Worm (Caenorhabditis elegans): ENCODE measurements around the gene F13B12.6.
A peak's percentile ranks its signal among the peaks of the same experiment; 100 is the strongest.

F13B12.6 gene

DNA sequence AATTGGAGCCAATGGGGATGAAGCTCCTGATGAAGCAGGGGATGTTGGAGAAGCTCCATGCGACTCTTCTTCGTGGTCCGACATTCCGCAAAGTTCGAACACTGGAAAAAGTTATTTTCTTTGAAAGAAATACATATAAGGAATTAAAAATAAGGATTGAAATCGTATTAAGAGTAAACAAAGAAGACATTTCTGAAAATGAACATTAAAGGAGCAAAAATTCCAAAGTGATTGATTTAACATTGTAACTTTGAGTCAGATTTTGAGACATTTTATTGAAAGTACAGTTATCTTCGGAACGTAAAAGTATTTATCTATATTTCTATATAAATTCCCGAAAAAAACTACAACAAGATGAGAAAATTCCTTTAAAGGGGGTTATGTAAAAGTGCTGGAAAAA lies 6.9 kb upstream of the F13B12.6 start, which contains the start of gene F13B12.1:
F13B12.1 (minus strand) TSS at position 101 of the 400 bp plus-strand sequence.
- no peak for TF ChIP-seq B0336.3 (GFP tag; IDR thresholded peaks at IDR 0.05)

DNA sequence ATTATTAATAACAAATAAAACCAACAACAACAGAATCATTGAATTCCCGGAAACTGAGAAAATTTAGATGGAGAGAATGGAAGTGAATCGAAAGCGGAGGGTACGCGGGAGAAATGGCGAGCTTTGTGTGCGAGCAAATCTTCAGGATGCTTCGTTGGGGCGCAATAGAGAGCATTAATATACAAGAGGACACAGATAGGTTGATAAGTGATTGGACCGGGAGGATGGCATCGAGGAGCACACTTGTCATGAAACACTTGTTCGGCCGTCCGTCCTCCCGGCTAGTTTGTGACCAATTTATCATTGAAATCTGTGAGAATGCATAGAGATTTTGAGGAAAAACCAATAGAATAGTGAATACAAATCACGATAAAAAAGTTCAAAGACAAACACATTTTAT lies 4.5 kb upstream of the F13B12.6 start:
- no peak for TF ChIP-seq madf-3 (GFP tag; IDR thresholded peaks at IDR 0.05)
- TF ChIP-seq ztf-28 (GFP tag; IDR thresholded peaks at IDR 0.05) = no peak
- TF ChIP-seq F33H1.4 (GFP tag; IDR thresholded peaks at IDR 0.05) = no peak
- TF ChIP-seq chd-7 (tag; optimal IDR thresholded peaks at IDR 0.05) = no peak
- no peak for TF ChIP-seq ztf-3 (GFP tag; optimal IDR thresholded peaks at IDR 0.05)
- no peak for TF ChIP-seq F49E8.2 (tag; optimal IDR thresholded peaks at IDR 0.05; ENCODE audit: insufficient read depth)
- no peak for TF ChIP-seq snpc-4 (GFP tag; optimal IDR thresholded peaks at IDR 0.05)
- peak in 1 of 4 experiments; percentile 11 for TF ChIP-seq snpc-4 (tag; optimal IDR thresholded peaks at IDR 0.05)
- 0 out of 2 replicates have a peak, but pooled peaks have one; percentile 32 for TF ChIP-seq attf-3 (GFP tag; conservative IDR thresholded peaks at IDR 0.05)
- TF ChIP-seq F10E7.11 (tag; optimal IDR thresholded peaks at IDR 0.05) = no peak
- TF ChIP-seq rpc-1 (optimal IDR thresholded peaks at IDR 0.05) = no peak
- TF ChIP-seq rpc-1 (tag; optimal IDR thresholded peaks at IDR 0.05) = no peak
- TF ChIP-seq tlf-1 (GFP tag; optimal IDR thresholded peaks at IDR 0.05) = no peak
- no peak for TF ChIP-seq Y79H2A.3 (GFP tag; conservative IDR thresholded peaks at IDR 0.05)
- TF ChIP-seq ceh-100 (GFP tag; IDR thresholded peaks at IDR 0.05) = no peak

DNA sequence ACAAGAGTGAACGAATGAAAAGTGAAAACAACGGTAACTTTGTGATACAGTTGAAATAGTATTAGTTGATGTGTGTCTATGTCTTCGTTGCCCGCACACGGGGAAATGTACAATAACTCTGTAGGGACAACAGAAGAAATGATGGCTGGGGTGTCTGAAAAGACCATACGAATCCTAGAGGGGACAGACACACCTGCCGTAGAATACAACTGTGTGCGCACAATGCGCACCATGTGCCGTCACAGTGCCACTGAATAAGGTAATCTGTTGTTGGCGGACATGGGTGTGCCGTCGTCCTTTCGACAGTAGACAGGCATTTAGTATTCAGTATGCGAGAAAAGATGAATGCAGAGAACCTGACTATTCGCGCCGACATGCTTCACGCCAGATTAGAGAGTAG lies 3.6 kb upstream of the F13B12.6 start:
- TF ChIP-seq attf-3 (GFP tag; conservative IDR thresholded peaks at IDR 0.05) = peak; percentile 50; the same call in 1 of the 2 replicates
- TF ChIP-seq hmg-1.2 (GFP tag; IDR thresholded peaks at IDR 0.05) = peak; percentile 53; the same call in 1 of the 2 replicates
- no peak for TF ChIP-seq zim-3 (tag; optimal IDR thresholded peaks at IDR 0.05)

DNA sequence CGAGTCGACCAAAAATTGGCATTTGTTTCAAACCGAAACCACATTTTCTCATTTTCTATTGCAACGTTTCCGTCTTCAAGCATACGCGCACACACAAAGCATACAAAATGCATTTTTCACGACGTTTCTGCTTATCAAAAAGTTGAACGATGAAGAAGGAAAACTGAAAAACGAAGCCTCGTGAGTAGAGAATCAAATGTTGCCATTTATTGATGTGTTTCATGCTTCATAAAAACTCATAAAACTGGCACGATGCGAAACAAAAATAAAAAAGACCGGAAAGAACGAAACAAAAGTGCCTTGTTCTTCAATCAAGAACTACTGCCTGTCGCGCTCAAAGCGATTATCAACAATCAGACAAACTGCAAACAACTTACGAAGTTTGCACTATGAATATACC lies 2.8 kb upstream of the F13B12.6 start:
- no peak for TF ChIP-seq lin-40 (tag; optimal IDR thresholded peaks at IDR 0.05)
- peak; percentile 86 for TF ChIP-seq nhr-80 (tag; optimal IDR thresholded peaks at IDR 0.05)

DNA sequence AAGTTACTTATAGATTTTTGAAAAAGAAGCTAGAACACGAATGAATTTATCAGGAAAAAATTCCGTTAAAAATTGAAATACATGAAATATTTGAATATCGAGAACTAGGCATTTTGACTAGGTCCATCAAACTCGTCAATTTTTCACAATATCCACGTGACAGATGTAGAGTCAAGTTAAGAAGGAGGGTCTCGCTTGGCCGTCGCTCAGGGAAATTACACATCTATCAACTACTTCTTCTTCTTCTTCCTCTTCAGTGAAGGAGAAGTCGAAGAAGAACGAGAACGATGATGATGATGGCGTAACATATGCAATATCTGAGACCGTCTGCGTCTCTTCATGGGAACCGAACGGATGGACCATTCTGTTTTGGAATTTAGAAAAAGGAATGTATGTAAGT lies 2.2 kb upstream of the F13B12.6 start:
- TF ChIP-seq hsf-1 (GFP tag; IDR thresholded peaks at IDR 0.05) = no peak
- TF ChIP-seq hmg-1.2 (GFP tag; IDR thresholded peaks at IDR 0.05) = peak; percentile 33; the same call in 1 of the 2 replicates

DNA sequence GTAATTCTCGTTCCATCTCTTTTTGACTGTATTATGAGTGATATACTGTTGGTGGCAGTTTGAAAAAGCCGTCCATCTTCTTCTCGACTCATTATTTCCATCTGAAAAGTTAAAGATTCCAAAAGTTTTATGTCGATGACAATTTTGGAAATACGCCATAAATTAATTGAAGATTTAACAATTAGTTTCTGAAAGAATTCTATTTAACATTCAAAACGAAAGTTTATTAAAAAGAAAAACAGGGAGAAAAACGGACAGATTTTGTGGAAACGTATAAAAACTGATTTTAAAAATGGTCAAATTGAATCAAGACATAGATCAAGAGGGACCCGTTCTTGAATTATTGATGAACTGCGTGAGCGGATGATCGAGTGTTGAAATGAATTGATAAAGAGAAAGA lies 3.9 kb downstream of the F13B12.6 start, which contains the start of gene R10H10.7:
R10H10.7 (minus strand) TSS at position 101 of the 400 bp plus-strand sequence.
- TF ChIP-seq aptf-3 (GFP tag; IDR thresholded peaks at IDR 0.05) (no peak), Y79H2A.3 (GFP tag; conservative IDR thresholded peaks at IDR 0.05) (no peak), F52B5.7 (tag; optimal IDR thresholded peaks at IDR 0.05) (no peak), nhr-90 (tag; optimal IDR thresholded peaks at IDR 0.05) (no peak), sdz-38 (tag; optimal IDR thresholded peaks at IDR 0.05) (no peak), Y53F4B.3 (GFP tag; IDR thresholded peaks at IDR 0.05) (no peak), nfya-1 (tag; optimal IDR thresholded peaks at IDR 0.05; ENCODE audit: borderline replicate concordance, insufficient read depth) (no peak), ets-4 (GFP tag; optimal IDR thresholded peaks at IDR 0.05) (no peak), attf-6 (GFP tag; IDR thresholded peaks at IDR 0.05) (no peak), rcor-1 (GFP tag; IDR thresholded peaks at IDR 0.05) (no peak), madf-8 (GFP tag; conservative IDR thresholded peaks at IDR 0.05) (no peak), ztf-6 (GFP tag; IDR thresholded peaks at IDR 0.05) (no peak), lin-35 (GFP tag; optimal IDR thresholded peaks at IDR 0.05) (no peak), F23B12.7 (tag; optimal IDR thresholded peaks at IDR 0.05; ENCODE audit: insufficient read depth) (no peak)

Measured in whole organism, young adult.